Worm (Caenorhabditis elegans): Measurements from ENCODE around the gene E02H1.1.
A peak's percentile ranks its signal among the peaks of the same experiment; 100 is the strongest.

E02H1.1 gene

ce11 chrII:9601069-9601468 is 10.1 kb upstream of the E02H1.1 start (continued):
- TF ChIP-seq ceh-28 (tag; optimal IDR thresholded peaks at IDR 0.05) (peak; percentile 24), sea-2 (GFP tag; optimal IDR thresholded peaks at IDR 0.05) (no peak), snpc-4 (tag; optimal IDR thresholded peaks at IDR 0.05) (no peak), fkh-10 (GFP tag; optimal IDR thresholded peaks at IDR 0.05) (no peak), lin-39 (tag; optimal IDR thresholded peaks at IDR 0.05) (no peak), nhr-11 (tag; optimal IDR thresholded peaks at IDR 0.05) (peak; percentile 71), aly-2 (tag; optimal IDR thresholded peaks at IDR 0.05) (no peak)

- no peak for TF ChIP-seq ztf-11 (tag; optimal IDR thresholded peaks at IDR 0.05)
- peak; percentile 48 for TF ChIP-seq pha-4 (tag; optimal IDR thresholded peaks at IDR 0.05)
- no peak for TF ChIP-seq unc-62 (GFP tag; optimal IDR thresholded peaks at IDR 0.05)
- TF ChIP-seq fos-1 (tag; optimal IDR thresholded peaks at IDR 0.05): no peak
- no peak for TF ChIP-seq nhr-28 (tag; optimal IDR thresholded peaks at IDR 0.05)
- TF ChIP-seq nfya-1 (tag; optimal IDR thresholded peaks at IDR 0.05; ENCODE audit: insufficient read depth): no peak
- TF ChIP-seq eor-1 (tag; optimal IDR thresholded peaks at IDR 0.05): no peak
- TF ChIP-seq lin-15B (tag; optimal IDR thresholded peaks at IDR 0.05): no peak
- TF ChIP-seq nhr-76 (tag; optimal IDR thresholded peaks at IDR 0.05): no peak
- TF ChIP-seq mml-1 (tag; optimal IDR thresholded peaks at IDR 0.05): no peak
- TF ChIP-seq unc-39 (tag; optimal IDR thresholded peaks at IDR 0.05): no peak
- peak; percentile 91 for TF ChIP-seq pqm-1 (tag; optimal IDR thresholded peaks at IDR 0.05)
- TF ChIP-seq ama-1 (optimal IDR thresholded peaks at IDR 0.05): peak; percentile 66
- no peak for TF ChIP-seq nhr-11 (tag; optimal IDR thresholded peaks at IDR 0.05)
- TF ChIP-seq elt-2 (tag; optimal IDR thresholded peaks at IDR 0.05): peak; percentile 37
- TF ChIP-seq fkh-10 (GFP tag; optimal IDR thresholded peaks at IDR 0.05): no peak
- no peak for TF ChIP-seq zag-1 (tag; optimal IDR thresholded peaks at IDR 0.05)
- TF ChIP-seq egl-27 (tag; optimal IDR thresholded peaks at IDR 0.05): no peak
- peak; percentile 0 for TF ChIP-seq nhr-43 (tag; optimal IDR thresholded peaks at IDR 0.05; ENCODE audit: poor library complexity, severe bottlenecking)
- TF ChIP-seq ceh-28 (tag; optimal IDR thresholded peaks at IDR 0.05): no peak
- TF ChIP-seq hmg-11 (tag; optimal IDR thresholded peaks at IDR 0.05): no peak
- TF ChIP-seq snpc-4 (tag; optimal IDR thresholded peaks at IDR 0.05): no peak
- TF ChIP-seq lin-39 (tag; optimal IDR thresholded peaks at IDR 0.05): no peak
These were observed 9.2 kb upstream of the E02H1.1 start for ce11 chrII:9600022-9600722.

ce11 chrII:9597516-9598047 is 6.6 kb upstream of the E02H1.1 start, which contains the start of gene mrpl-53:
mrpl-53 (plus strand) TSS chrII:9597622.
- no peak for TF ChIP-seq ztf-11 (tag; optimal IDR thresholded peaks at IDR 0.05)
- TF ChIP-seq nhr-23 (tag; optimal IDR thresholded peaks at IDR 0.05): peak; percentile 16
- no peak for TF ChIP-seq jun-1 (tag; optimal IDR thresholded peaks at IDR 0.05)

- TF ChIP-seq ama-1 (optimal IDR thresholded peaks at IDR 0.05) (no peak), nhr-23 (tag; optimal IDR thresholded peaks at IDR 0.05) (no peak), nhr-77 (tag; optimal IDR thresholded peaks at IDR 0.05) (no peak), ceh-16 (tag; optimal IDR thresholded peaks at IDR 0.05) (no peak), nhr-237 (tag; optimal IDR thresholded peaks at IDR 0.05) (no peak), fkh-2 (tag; optimal IDR thresholded peaks at IDR 0.05) (no peak), eor-1 (tag; optimal IDR thresholded peaks at IDR 0.05) (no peak), elt-3 (tag; optimal IDR thresholded peaks at IDR 0.05) (no peak), ceh-9 (tag; optimal IDR thresholded peaks at IDR 0.05) (no peak), nhr-67 (tag; optimal IDR thresholded peaks at IDR 0.05) (no peak), mml-1 (tag; optimal IDR thresholded peaks at IDR 0.05) (no peak), nhr-43 (tag; optimal IDR thresholded peaks at IDR 0.05; ENCODE audit: poor library complexity, severe bottlenecking) (no peak), ceh-28 (tag; optimal IDR thresholded peaks at IDR 0.05) (no peak), unc-62 (GFP tag; optimal IDR thresholded peaks at IDR 0.05) (no peak), ZK546.5 (tag; optimal IDR thresholded peaks at IDR 0.05) (no peak), nhr-11 (tag; optimal IDR thresholded peaks at IDR 0.05) (no peak), lsy-12 (tag; optimal IDR thresholded peaks at IDR 0.05) (no peak)
These were observed 5.4 kb upstream of the E02H1.1 start, which contains the start of gene E02H1.6 for ce11 chrII:9596401-9596800. E02H1.6 (plus strand) TSS chrII:9596701.
